Fruit fly (Drosophila melanogaster) S2 (cell line): Measurements from ENCODE around the gene Mesh1.

ENCODE experiments used
- CG8478 ChIP-seq: fragments of >200 bp; optimal IDR thresholded peaks from 2 replicates; lab custom pipeline; 2018
- CTCF ChIP-seq, 2 experiments: fragments of >200 bp; optimal IDR thresholded peaks; 2 replicates each; lab custom pipeline; 2018

The Mesh1 gene

dm6 chr3R:29218001-29218400 lies 15.7 kb upstream of the Mesh1 start:
- TF ChIP-seq CG8478 (lab: Kevin White, UChicago) (no peak), CTCF (optimal IDR thresholded peaks at IDR 0.05; lab: Kevin White, UChicago) (no peak)

DNA sequence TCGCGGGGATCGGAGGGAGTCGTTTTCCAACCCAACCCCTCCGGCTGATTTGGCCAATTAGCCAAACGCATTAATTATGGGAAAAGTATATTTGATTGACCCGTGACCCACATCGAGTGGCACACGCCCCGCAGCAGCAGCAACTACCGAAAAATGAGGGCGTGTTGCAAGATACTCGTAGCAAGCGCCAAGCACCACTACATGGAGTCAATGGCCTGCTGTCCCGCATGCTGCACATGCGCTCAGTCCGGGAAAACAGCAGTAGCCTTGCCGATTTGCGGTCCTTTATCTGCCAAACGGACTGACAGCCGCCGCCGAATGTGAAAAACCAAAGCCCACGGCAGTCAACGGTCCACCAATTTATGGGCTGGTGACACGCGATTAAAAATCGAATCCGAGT lies 15.0 kb upstream of the Mesh1 start:
- TF ChIP-seq CTCF (optimal IDR thresholded peaks at IDR 0.05; lab: Kevin White, UChicago) (no peak), CG8478 (lab: Kevin White, UChicago) (no peak)

DNA sequence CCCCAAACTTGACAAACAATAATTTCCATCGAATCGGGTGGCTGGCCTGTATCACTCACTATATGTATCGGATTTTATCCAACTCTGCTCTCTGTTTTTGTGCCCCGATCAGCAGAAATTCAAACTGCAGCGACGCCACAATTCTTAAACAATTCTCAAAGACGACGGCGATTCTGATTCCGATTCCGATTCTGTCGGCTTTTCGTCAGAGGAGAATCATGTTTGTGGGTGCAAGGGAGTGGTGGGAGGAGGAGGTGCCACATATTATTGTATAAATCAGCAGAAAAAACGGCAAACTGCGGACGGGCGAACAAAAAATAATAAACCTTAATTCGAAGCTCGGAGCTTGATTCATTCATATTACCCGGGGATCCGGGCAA lies 14.1 kb upstream of the Mesh1 start:
- TF ChIP-seq CG8478 (lab: Kevin White, UChicago): no peak
- TF ChIP-seq CTCF (optimal IDR thresholded peaks at IDR 0.05; lab: Kevin White, UChicago): no peak

DNA sequence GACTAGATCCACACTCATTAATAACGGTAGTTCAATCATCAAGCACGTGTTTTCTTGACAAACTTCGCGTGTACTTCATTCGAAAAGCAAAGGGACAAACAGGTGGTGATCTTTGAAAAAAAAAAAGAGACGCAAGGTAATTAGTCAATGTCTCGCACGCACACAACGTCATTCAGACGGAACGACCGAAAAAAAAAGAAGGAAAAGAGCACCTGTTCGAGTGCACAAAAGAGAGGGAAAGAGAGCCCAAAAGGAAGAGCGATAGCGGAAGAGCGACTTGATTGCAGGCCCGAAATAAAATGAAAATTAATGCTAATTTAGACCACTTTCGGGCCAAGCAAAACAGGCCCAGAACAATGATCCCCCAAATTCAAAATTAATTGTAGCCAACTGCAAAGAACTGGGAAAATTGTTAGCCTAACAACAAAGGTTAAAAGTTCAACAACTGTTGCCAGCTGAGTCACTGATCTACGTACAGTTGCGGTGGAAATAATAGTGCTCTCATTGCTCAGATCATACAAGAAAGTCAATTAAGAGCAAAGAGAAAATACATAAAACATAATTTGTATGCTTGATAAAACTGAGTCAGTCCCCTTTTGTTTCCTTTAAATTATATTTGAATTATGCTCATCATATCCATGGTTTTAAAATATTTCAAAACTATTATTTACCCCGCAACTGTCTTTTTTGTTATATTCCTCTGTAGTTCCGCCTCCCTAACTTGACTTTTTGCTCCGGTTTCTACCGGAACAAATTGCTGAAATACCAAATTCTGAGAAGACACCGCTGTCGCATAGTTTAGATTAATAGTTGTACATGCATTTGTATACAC lies 13.5 kb upstream of the Mesh1 start:
- TF ChIP-seq CTCF (optimal IDR thresholded peaks at IDR 0.05; lab: Kevin White, UChicago) (no peak), CG8478 (lab: Kevin White, UChicago) (no peak)

DNA sequence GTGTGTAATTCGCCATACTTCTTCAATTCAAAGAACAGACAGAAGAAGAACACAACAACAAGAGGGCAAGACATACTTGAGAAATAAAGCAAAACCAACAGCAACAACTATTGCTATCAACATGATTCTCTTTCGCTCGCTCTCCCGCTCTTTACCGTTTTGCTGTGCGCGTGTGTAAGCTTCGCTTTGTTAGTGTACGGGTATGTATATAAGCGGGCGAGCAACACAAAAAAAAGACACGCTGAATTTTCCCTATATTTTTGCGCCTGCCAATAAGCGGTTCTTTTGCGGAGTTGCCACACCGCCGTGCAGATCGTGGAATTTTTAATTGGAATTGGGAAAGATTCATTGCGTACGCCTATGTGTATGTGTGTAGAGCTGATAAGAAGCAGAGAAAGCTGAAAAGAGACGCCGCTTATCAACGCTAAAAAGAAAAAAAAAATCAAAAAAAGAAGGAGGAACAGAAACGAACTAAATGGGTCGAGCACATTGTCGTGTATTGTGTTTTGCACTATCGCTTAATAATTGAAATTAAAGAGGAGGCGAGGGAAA lies 12.7 kb upstream of the Mesh1 start:
- TF ChIP-seq CTCF (optimal IDR thresholded peaks at IDR 0.05; lab: Kevin White, UChicago): no peak
- no peak for TF ChIP-seq CG8478 (lab: Kevin White, UChicago)

DNA sequence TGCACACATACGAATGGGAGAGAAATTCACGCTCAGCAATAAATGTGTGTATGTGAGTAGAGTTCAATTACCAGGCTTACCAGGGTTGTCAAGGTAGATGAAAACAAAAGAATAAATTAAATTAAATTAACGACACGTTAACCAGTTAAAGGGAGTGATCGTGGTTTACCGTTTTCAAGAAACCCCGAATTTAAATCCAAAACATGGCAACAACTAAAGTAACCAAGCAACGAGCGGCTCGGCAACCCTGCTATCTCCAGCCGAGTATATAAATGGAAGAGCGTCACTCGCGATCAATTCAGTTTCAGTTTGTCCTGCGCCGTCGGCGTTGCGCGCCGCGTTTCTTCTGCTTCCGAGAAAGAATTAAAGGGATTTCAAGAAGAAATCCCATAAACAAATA lies 11.9 kb upstream of the Mesh1 start:
- TF ChIP-seq CG8478 (lab: Kevin White, UChicago) (peak; percentile 34), CTCF (optimal IDR thresholded peaks at IDR 0.05; lab: Kevin White, UChicago) (no peak)

DNA sequence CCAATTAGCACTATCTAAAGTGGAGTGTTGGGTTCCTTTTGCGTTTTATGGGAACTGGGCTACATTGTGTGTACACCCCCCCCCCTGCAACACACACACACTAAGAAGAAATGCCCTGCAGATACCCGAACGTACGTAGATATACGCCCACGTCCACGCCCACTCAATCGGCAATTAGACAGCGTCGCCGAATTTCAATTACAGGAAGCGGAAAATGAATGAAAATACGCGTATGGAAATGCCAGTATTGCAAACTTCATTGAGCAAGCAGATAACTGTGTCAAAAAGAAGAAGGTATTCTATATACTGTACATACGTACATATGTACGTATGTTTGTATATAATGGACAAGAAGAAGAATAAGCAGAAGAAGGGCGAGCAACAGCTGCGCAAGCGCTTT lies 11.1 kb upstream of the Mesh1 start:
- TF ChIP-seq CTCF (optimal IDR thresholded peaks at IDR 0.05; lab: Kevin White, UChicago) (no peak), CG8478 (lab: Kevin White, UChicago) (no peak)

dm6 chr3R:29212534-29212933 lies 10.2 kb upstream of the Mesh1 start:
- TF ChIP-seq CTCF (optimal IDR thresholded peaks at IDR 0.05; lab: Kevin White, UChicago) (no peak), CG8478 (lab: Kevin White, UChicago) (no peak)

dm6 chr3R:29211702-29212101 lies 9.4 kb upstream of the Mesh1 start:
- TF ChIP-seq CG8478 (lab: Kevin White, UChicago) (no peak), CTCF (optimal IDR thresholded peaks at IDR 0.05; lab: Kevin White, UChicago) (no peak)

- TF ChIP-seq CG8478 (lab: Kevin White, UChicago): no peak
- no peak for TF ChIP-seq CTCF (optimal IDR thresholded peaks at IDR 0.05; lab: Kevin White, UChicago)
These were observed 8.4 kb upstream of the Mesh1 start for dm6 chr3R:29210542-29211393.

- TF ChIP-seq CTCF (optimal IDR thresholded peaks at IDR 0.05; lab: Kevin White, UChicago) (no peak), CG8478 (lab: Kevin White, UChicago) (no peak)
These were observed 7.8 kb upstream of the Mesh1 start for dm6 chr3R:29210091-29210490.

- no peak for TF ChIP-seq CG8478 (lab: Kevin White, UChicago)
- no peak for TF ChIP-seq CTCF (optimal IDR thresholded peaks at IDR 0.05; lab: Kevin White, UChicago)
These were observed 5.7 kb upstream of the Mesh1 start for dm6 chr3R:29207996-29208395.

DNA sequence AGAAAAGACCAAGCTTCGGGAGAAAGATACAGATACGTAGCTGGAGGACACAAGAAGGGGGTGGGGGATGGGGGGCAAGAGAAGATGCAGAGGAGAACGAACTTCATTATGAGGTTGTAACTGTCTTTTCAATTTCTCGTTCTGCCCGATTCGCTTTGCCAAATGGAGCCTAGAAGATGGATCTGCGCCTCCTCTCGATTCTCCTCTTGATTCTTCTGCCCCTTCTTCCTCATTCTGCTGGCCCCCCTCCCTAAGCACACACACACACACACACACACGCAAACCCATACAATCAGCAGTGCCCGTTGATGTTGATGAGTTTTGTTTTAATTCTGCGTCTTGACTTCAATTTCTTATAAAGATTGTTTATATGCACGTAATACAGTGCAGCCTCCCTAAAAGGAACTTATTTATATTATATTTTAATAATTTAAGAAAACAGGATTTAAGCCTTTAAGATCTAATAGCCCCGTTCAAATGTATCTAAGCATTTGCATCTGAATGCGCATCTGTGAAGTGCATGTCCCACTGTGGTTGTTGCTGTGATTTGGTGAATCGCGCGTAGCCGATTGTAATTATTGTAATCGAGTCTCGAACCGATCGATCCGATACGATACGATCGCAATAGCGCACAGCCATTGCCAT lies 4.8 kb upstream of the Mesh1 start:
- TF ChIP-seq CG8478 (lab: Kevin White, UChicago): no peak
- TF ChIP-seq CTCF (optimal IDR thresholded peaks at IDR 0.05; lab: Kevin White, UChicago): no peak

dm6 chr3R:29206198-29207011 lies 4.1 kb upstream of the Mesh1 start:
- TF ChIP-seq CTCF (optimal IDR thresholded peaks at IDR 0.05; lab: Kevin White, UChicago) (no peak), CG8478 (lab: Kevin White, UChicago) (no peak)
